Worm (Caenorhabditis elegans) whole organism, mixed stage, embryonic: ENCODE measurements around the gene C01G5.5.

ENCODE experiments used
- M03D4.4 ChIP-seq: sonication (generic microtip); optimal IDR thresholded peaks from 2 replicates; lab custom pipeline; 2017; ENCODE audit warnings: mild to moderate bottlenecking, missing genetic modification characterization, missing compliant biosample characterization
- bed-3 ChIP-seq: fragments of 200-800 bp; sonication (Bioruptor generic); optimal IDR thresholded peaks from 3 replicates; lab custom pipeline; 2018; ENCODE audit warnings: mild to moderate bottlenecking, missing genetic modification characterization, moderate library complexity, missing compliant biosample characterization
- blmp-1 ChIP-seq: fragments of 150-350 bp; optimal IDR thresholded peaks from 2 replicates; lab custom pipeline; 2014; ENCODE audit warnings: missing biosample characterization, missing genetic modification characterization
- ceh-43 ChIP-seq: fragments of 200-800 bp; sonication (Bioruptor generic); optimal IDR thresholded peaks from 2 replicates; lab custom pipeline; 2018; ENCODE audit warnings: mild to moderate bottlenecking, missing genetic modification characterization, moderate library complexity, missing compliant biosample characterization
- ceh-83 ChIP-seq: fragments of 200-800 bp; sonication (Bioruptor generic); optimal IDR thresholded peaks from 2 replicates; lab custom pipeline; 2018; ENCODE audit warnings: mild to moderate bottlenecking, missing genetic modification characterization, missing compliant biosample characterization
- ces-1 ChIP-seq: fragments of 150-350 bp; optimal IDR thresholded peaks from 2 replicates; lab custom pipeline; 2014; ENCODE audit warnings: missing biosample characterization, missing genetic modification reagents, missing genetic modification characterization
- cnd-1 ChIP-seq: fragments of 200-800 bp; sonication (Bioruptor generic); optimal IDR thresholded peaks from 2 replicates; lab custom pipeline; 2018; ENCODE audit warnings: mild to moderate bottlenecking, missing genetic modification characterization, missing compliant biosample characterization
- drap-1 ChIP-seq: fragments of 200-800 bp; sonication (Bioruptor generic); optimal IDR thresholded peaks from 3 replicates; lab custom pipeline; 2018; ENCODE audit warnings: mild to moderate bottlenecking, missing genetic modification characterization, missing compliant biosample characterization
- elt-3 ChIP-seq: fragments of 150-350 bp; optimal IDR thresholded peaks from 2 replicates; lab custom pipeline; 2014; ENCODE audit warnings: missing biosample characterization, missing genetic modification characterization
- flh-1 ChIP-seq: fragments of 200-800 bp; sonication (Bioruptor generic); optimal IDR thresholded peaks from 2 replicates; lab custom pipeline; 2018; ENCODE audit warnings: mild to moderate bottlenecking, missing genetic modification characterization, moderate library complexity, missing compliant biosample characterization
- ham-2 ChIP-seq: fragments of 200-800 bp; sonication (Bioruptor generic); optimal IDR thresholded peaks from 2 replicates; lab custom pipeline; 2018; ENCODE audit warnings: mild to moderate bottlenecking, missing genetic modification characterization, missing compliant biosample characterization
- hlh-1 ChIP-seq: fragments of 150-350 bp; optimal IDR thresholded peaks from 2 replicates; lab custom pipeline; 2014; ENCODE audit warnings: missing biosample characterization, missing genetic modification reagents, missing genetic modification characterization
- lin-13 ChIP-seq: fragments of 150-350 bp; optimal IDR thresholded peaks from 2 replicates; lab custom pipeline; 2014; ENCODE audit warnings: missing biosample characterization, missing genetic modification characterization
- lin-32 ChIP-seq: fragments of 200-800 bp; sonication (Bioruptor generic); optimal IDR thresholded peaks from 2 replicates; lab custom pipeline; 2018; ENCODE audit warnings: mild to moderate bottlenecking, missing genetic modification characterization, missing compliant biosample characterization
- lsy-2 ChIP-seq: fragments of 150-350 bp; optimal IDR thresholded peaks from 2 replicates; lab custom pipeline; 2014; ENCODE audit warnings: missing biosample characterization, missing genetic modification characterization
- mab-5 ChIP-seq: fragments of 150-350 bp; optimal IDR thresholded peaks from 2 replicates; lab custom pipeline; 2014; ENCODE audit warnings: missing biosample characterization, missing genetic modification characterization
- mep-1 ChIP-seq: fragments of 150-350 bp; optimal IDR thresholded peaks from 2 replicates; lab custom pipeline; 2017; ENCODE audit warnings: missing biosample characterization, missing genetic modification reagents, missing genetic modification characterization, inconsistent platforms
- mls-2 ChIP-seq: sonication (generic microtip); optimal IDR thresholded peaks from 2 replicates; lab custom pipeline; 2016; ENCODE audit warnings: mild to moderate bottlenecking, missing genetic modification characterization, moderate library complexity, missing compliant biosample characterization
- nhr-12 ChIP-seq: fragments of 150-350 bp; optimal IDR thresholded peaks from 2 replicates; lab custom pipeline; 2014; ENCODE audit warnings: missing biosample characterization, missing genetic modification characterization
- nhr-2 ChIP-seq: fragments of 150-350 bp; optimal IDR thresholded peaks from 2 replicates; lab custom pipeline; 2014; ENCODE audit warnings: missing biosample characterization, missing genetic modification characterization
- nhr-237 ChIP-seq: fragments of 150-350 bp; optimal IDR thresholded peaks from 2 replicates; lab custom pipeline; 2014; ENCODE audit warnings: missing biosample characterization, missing genetic modification characterization
- nhr-76 ChIP-seq: sonication (generic microtip); optimal IDR thresholded peaks from 2 replicates; lab custom pipeline; 2017; ENCODE audit warnings: missing biosample characterization, missing genetic modification characterization
- pha-4 ChIP-seq: fragments of 150-350 bp; optimal IDR thresholded peaks from 2 replicates; lab custom pipeline; 2018; ENCODE audit warnings: missing biosample characterization, missing genetic modification reagents, missing genetic modification characterization
- sem-2 ChIP-seq: fragments of 200-800 bp; sonication (Bioruptor generic); optimal IDR thresholded peaks from 2 replicates; lab custom pipeline; 2018; ENCODE audit warnings: mild to moderate bottlenecking, missing genetic modification characterization, missing compliant biosample characterization
- snpc-4 ChIP-seq: fragments of 150-350 bp; optimal IDR thresholded peaks from 2 replicates; lab custom pipeline; 2014; ENCODE audit warnings: missing biosample characterization, missing genetic modification characterization
- sptf-1 ChIP-seq: sonication (generic microtip); optimal IDR thresholded peaks from 2 replicates; lab custom pipeline; 2017; ENCODE audit warnings: mild to moderate bottlenecking, missing genetic modification characterization, moderate library complexity, missing compliant biosample characterization
- tbx-8 ChIP-seq: fragments of 200-800 bp; sonication (Bioruptor generic); optimal IDR thresholded peaks from 2 replicates; lab custom pipeline; 2018; ENCODE audit warnings: mild to moderate bottlenecking, missing genetic modification characterization, moderate library complexity, missing compliant biosample characterization
- unc-120 ChIP-seq: sonication (generic microtip); optimal IDR thresholded peaks from 2 replicates; lab custom pipeline; 2017; ENCODE audit warnings: missing genetic modification characterization, missing compliant biosample characterization; ENCODE audit not compliant: poor library complexity, severe bottlenecking
- unc-39 ChIP-seq: fragments of 150-350 bp; optimal IDR thresholded peaks from 2 replicates; lab custom pipeline; 2014; ENCODE audit warnings: missing biosample characterization, missing genetic modification characterization
- unc-62 ChIP-seq: fragments of 150-350 bp; optimal IDR thresholded peaks from 2 replicates; lab custom pipeline; 2014; ENCODE audit warnings: missing biosample characterization, missing genetic modification reagents, missing genetic modification characterization
- zip-8 ChIP-seq: fragments of 150-350 bp; optimal IDR thresholded peaks from 2 replicates; lab custom pipeline; 2014; ENCODE audit warnings: missing biosample characterization, missing genetic modification characterization
- ztf-11 ChIP-seq: fragments of 150-350 bp; optimal IDR thresholded peaks from 2 replicates; lab custom pipeline; 2014; ENCODE audit warnings: missing biosample characterization, missing genetic modification characterization

Gene C01G5.5

DNA sequence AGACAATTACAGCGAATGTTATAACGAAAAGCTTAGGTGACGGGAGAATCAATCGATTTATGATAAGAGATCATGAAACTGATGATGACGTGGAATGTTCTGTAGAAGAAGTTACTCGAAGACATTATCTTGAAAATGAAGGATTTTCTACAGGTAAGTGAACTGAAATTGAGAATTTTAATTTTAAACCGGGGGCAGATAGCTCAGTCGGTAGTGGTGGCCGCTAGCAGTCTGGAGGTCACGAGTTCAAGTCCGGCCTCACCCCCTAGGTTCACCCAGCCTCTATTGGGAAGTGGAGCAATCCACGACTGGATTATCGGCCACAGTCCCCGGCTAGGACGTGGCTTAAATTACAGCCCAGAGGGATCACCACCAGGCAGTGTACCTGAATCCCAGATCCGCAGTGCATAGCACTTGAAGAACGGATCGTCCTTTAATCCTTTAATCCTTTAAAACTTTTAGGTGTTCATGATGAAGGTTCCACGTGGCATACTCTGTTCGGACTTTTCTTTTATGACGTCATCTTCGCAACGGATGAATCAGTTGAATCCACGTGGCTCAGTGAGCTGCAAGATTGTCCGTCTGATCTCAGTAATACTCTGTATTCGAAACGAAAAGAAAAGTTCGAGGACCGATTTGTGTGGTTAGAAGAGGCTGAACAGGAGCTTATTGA lies 27.1 kb downstream of the C01G5.5 start:
- TF ChIP-seq zip-8 (tag; lab: Kevin White, UChicago) = peak; percentile 83
- TF ChIP-seq, all 35 proteins: peak for 1; not testable (repeated sequence) for 34

- TF ChIP-seq unc-120 (tag; lab: Kevin White, UChicago) (no peak), mab-5 (tag; lab: Kevin White, UChicago) (no peak), bed-3 (GFP tag; lab: Kevin White, UChicago) (no peak), M03D4.4 (tag; lab: Kevin White, UChicago) (no peak), pha-4 (tag; lab: Kevin White, UChicago) (no peak), mls-2 (tag; lab: Kevin White, UChicago) (no peak), nhr-76 (tag; lab: Kevin White, UChicago) (no peak), drap-1 (no peak), lin-13 (tag; lab: Kevin White, UChicago) (no peak), ceh-43 (no peak), tbx-8 (no peak), blmp-1 (no peak), nhr-12 (tag; lab: Kevin White, UChicago) (no peak), snpc-4 (tag; lab: Kevin White, UChicago) (no peak), ham-2 (GFP tag; lab: Kevin White, UChicago) (no peak), sem-2 (GFP tag; lab: Kevin White, UChicago) (no peak), ceh-83 (GFP tag; lab: Kevin White, UChicago) (no peak), unc-39 (tag; lab: Kevin White, UChicago) (no peak), unc-62 (GFP tag; lab: Kevin White, UChicago) (no peak), zip-8 (tag; lab: Kevin White, UChicago) (no peak)
Observed at ce11 chrIV:6552036-6552435, 27.6 kb downstream of the C01G5.5 start.

- TF ChIP-seq unc-120 (tag; lab: Kevin White, UChicago) (no peak), nhr-12 (tag; lab: Kevin White, UChicago) (no peak), nhr-76 (tag; lab: Kevin White, UChicago) (no peak), pha-4 (tag; lab: Kevin White, UChicago) (no peak), nhr-2 (tag; lab: Kevin White, UChicago) (no peak), M03D4.4 (tag; lab: Kevin White, UChicago) (no peak)
Observed at ce11 chrIV:6554865-6555264, 30.5 kb downstream of the C01G5.5 start.

DNA sequence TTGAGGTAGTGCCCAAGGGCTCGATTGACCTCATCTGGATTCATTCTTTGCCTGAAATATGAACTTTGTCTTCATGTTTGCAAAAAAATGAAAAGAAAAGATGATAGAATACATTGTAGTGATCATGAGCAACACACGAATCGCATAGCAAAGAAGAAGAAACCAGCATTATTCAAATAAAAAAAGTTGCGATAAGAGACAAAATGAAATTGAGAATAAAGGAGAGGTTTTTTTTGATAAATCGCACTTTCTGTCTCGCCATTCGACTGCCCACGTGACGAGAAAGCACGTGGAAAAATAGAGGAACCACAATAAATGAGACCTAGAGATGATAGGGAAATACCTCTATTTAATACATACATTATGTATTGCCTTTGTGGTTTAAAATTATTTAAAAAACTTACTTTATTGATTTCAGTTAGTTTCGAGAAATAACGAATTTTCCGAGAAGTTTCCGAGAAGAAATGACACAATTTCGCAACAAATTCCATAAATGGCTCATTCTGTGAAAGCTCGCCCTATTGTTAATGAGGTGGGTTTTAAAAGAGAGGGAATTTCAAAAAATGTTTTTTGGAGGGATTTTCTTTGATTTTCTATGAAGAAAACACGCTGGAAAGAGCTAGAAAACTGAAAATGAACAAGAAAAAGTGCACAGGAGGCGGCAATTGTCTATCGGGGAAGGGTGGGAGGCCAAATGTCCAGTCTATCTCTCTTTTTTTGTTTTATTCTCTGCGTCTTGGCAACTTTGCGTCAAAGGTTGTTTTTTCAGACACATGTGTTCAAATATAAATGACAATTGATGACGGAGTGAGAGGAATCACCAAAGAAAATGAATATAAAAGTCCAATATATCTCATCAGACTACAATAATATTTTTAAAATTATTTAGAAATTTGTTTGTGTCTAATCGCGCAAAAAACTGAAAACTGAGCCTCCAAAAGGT lies 31.2 kb downstream of the C01G5.5 start, which contains the start of gene paqr-1:
paqr-1 (minus strand) TSS at position 51 of the 943 bp plus-strand sequence.
- no peak for TF ChIP-seq lin-13 (tag; lab: Kevin White, UChicago)
- no peak for TF ChIP-seq ceh-83 (GFP tag; lab: Kevin White, UChicago)
- no peak for TF ChIP-seq nhr-237 (tag; lab: Kevin White, UChicago)
- TF ChIP-seq mep-1 (tag; lab: Kevin White, UChicago) = no peak
- no peak for TF ChIP-seq nhr-2 (tag; lab: Kevin White, UChicago)
- TF ChIP-seq hlh-1 (tag; lab: Kevin White, UChicago) = peak; percentile 41
- TF ChIP-seq ces-1 (GFP tag; lab: Kevin White, UChicago) = peak; percentile 56
- TF ChIP-seq lsy-2 = no peak

DNA sequence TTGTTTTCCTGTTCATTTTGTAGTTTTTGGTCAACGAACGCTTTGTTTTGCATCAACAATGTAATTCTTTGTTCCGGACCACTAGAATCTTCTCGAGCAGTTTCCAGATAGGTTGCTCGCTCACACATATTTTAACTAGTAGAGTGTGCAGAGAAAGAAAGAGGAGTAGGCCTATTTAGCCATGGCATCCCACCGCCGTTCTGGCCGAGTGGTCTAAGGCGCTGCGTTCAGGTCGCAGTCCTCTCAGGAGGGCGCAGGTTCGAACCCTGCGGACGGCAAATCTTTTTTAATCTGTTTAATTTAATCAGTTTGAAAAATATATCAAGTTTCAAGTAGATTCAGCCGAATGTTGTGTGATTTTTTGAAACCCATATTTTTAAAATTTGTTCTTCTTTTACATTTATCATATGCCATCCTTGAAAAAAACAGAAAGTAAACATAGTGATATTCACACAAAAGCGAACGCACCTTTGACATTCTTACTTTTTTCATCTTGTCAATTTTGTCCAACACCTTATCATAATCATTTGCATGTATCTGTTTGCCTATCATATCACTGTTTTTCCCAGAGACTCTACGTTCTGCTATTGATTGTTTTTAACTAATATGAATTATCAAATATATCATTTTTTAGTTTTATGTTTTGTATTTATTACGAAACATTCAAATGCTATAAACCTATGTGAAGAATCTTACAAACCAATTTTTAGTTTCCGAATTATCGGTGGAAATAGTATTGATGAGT lies 32.4 kb downstream of the C01G5.5 start, which contains the start of gene try-3:
try-3 (plus strand) TSS at position 532 of the 745 bp plus-strand sequence.
- peak; percentile 77 for TF ChIP-seq drap-1
- no peak for TF ChIP-seq blmp-1
- peak; percentile 87 for TF ChIP-seq unc-120 (tag; lab: Kevin White, UChicago)
- peak; percentile 47 for TF ChIP-seq bed-3 (GFP tag; lab: Kevin White, UChicago)
- TF ChIP-seq ceh-83 (GFP tag; lab: Kevin White, UChicago) = peak; percentile 86
- TF ChIP-seq flh-1 (GFP tag; lab: Kevin White, UChicago) = peak; percentile 49
- no peak for TF ChIP-seq ceh-43
- TF ChIP-seq tbx-8 = peak; percentile 36
- peak; percentile 83 for TF ChIP-seq sptf-1 (tag; lab: Kevin White, UChicago)
- TF ChIP-seq unc-39 (tag; lab: Kevin White, UChicago) = no peak
- TF ChIP-seq ces-1 (GFP tag; lab: Kevin White, UChicago) = peak; percentile 27
- no peak for TF ChIP-seq nhr-2 (tag; lab: Kevin White, UChicago)
- TF ChIP-seq nhr-12 (tag; lab: Kevin White, UChicago) = no peak
- TF ChIP-seq unc-62 (GFP tag; lab: Kevin White, UChicago) = no peak
- TF ChIP-seq ztf-11 (tag; lab: Kevin White, UChicago) = no peak
- no peak for TF ChIP-seq zip-8 (tag; lab: Kevin White, UChicago)
- no peak for TF ChIP-seq nhr-237 (tag; lab: Kevin White, UChicago)
- TF ChIP-seq pha-4 (tag; lab: Kevin White, UChicago) = no peak
- no peak for TF ChIP-seq snpc-4 (tag; lab: Kevin White, UChicago)
- peak; percentile 81 for TF ChIP-seq cnd-1 (tag; lab: Kevin White, UChicago)
- no peak for TF ChIP-seq elt-3
- no peak for TF ChIP-seq ham-2 (GFP tag; lab: Kevin White, UChicago)
- peak; percentile 39 for TF ChIP-seq lin-32 (GFP tag; lab: Kevin White, UChicago)
- TF ChIP-seq mab-5 (tag; lab: Kevin White, UChicago) = no peak
- peak; percentile 75 for TF ChIP-seq M03D4.4 (tag; lab: Kevin White, UChicago)
- no peak for TF ChIP-seq hlh-1 (tag; lab: Kevin White, UChicago)
